Worm (Caenorhabditis elegans) whole organism, late embryonic: ENCODE results near the gene B0310.2.
"Not testable (repeated sequence)": the region's sequence is repeated elsewhere in the genome, so short reads cannot be mapped to it uniquely, and the experiment has no call there.

Source experiments
- ahr-1 ChIP-seq: sonication (generic microtip); optimal IDR thresholded peaks from 2 replicates; lab custom pipeline; 2016; ENCODE audit warnings: missing genetic modification characterization, missing compliant biosample characterization
- madf-2 ChIP-seq: sonication (generic microtip); optimal IDR thresholded peaks from 2 replicates; lab custom pipeline; 2017; ENCODE audit warnings: missing genetic modification characterization, missing compliant biosample characterization
- nhr-11 ChIP-seq: fragments of 150-350 bp; optimal IDR thresholded peaks from 2 replicates; lab custom pipeline; 2014; ENCODE audit warnings: missing biosample characterization, missing genetic modification characterization
- pag-3 ChIP-seq: sonication (generic microtip); optimal IDR thresholded peaks from 2 replicates; lab custom pipeline; 2016; ENCODE audit warnings: missing compliant biosample characterization, missing genetic modification characterization, borderline replicate concordance
- rnt-1 ChIP-seq: sonication (generic microtip); optimal IDR thresholded peaks from 2 replicates; lab custom pipeline; 2016; ENCODE audit warnings: missing genetic modification characterization, missing compliant biosample characterization

- TF ChIP-seq ahr-1 (tag; lab: Kevin White, UChicago); nhr-11 (tag; lab: Kevin White, UChicago); rnt-1 (tag; lab: Kevin White, UChicago); madf-2; pag-3 (tag; lab: Kevin White, UChicago): not testable (repeated sequence)
Measured at ce11 chrX:465931-466330, 40.8 kb downstream of the B0310.2 start.
